Worm (Caenorhabditis elegans): ENCODE results near the gene srd-58.

Gene srd-58

ce11 chrII:7217047-7217446 lies 12.2 kb upstream of the srd-58 start, which contains the start of gene E04F6.10:
Gene E04F6.10, minus strand, starts transcription at chrII:7217147.
- TF ChIP-seq lin-32 (GFP tag; optimal IDR thresholded peaks at IDR 0.05), result no peak
- TF ChIP-seq hlh-1 (tag; optimal IDR thresholded peaks at IDR 0.05), result no peak
- TF ChIP-seq sptf-1 (tag; optimal IDR thresholded peaks at IDR 0.05), result no peak
- no peak for TF ChIP-seq sem-2 (GFP tag; optimal IDR thresholded peaks at IDR 0.05)
- TF ChIP-seq lsy-2 (tag; optimal IDR thresholded peaks at IDR 0.05), result no peak
- no peak for TF ChIP-seq nhr-237 (tag; optimal IDR thresholded peaks at IDR 0.05)
- TF ChIP-seq drap-1 (GFP tag; optimal IDR thresholded peaks at IDR 0.05), result no peak
- TF ChIP-seq mab-5 (tag; optimal IDR thresholded peaks at IDR 0.05), result no peak

ce11 chrII:7212059-7212458 lies 7.2 kb upstream of the srd-58 start, which contains the start of gene E04F6.9:
Gene E04F6.9, minus strand, starts transcription at chrII:7212159.
- TF ChIP-seq bed-3 (GFP tag; optimal IDR thresholded peaks at IDR 0.05) (no peak), lin-32 (GFP tag; optimal IDR thresholded peaks at IDR 0.05) (no peak), blmp-1 (tag; optimal IDR thresholded peaks at IDR 0.05) (no peak), ceh-39 (tag; optimal IDR thresholded peaks at IDR 0.05) (no peak), elt-3 (tag; optimal IDR thresholded peaks at IDR 0.05) (no peak), nhr-237 (tag; optimal IDR thresholded peaks at IDR 0.05) (no peak), unc-62 (GFP tag; optimal IDR thresholded peaks at IDR 0.05) (no peak), ztf-11 (tag; optimal IDR thresholded peaks at IDR 0.05) (no peak), drap-1 (GFP tag; optimal IDR thresholded peaks at IDR 0.05) (no peak), cnd-1 (tag; optimal IDR thresholded peaks at IDR 0.05) (no peak), nhr-12 (tag; optimal IDR thresholded peaks at IDR 0.05) (no peak), lsy-2 (tag; optimal IDR thresholded peaks at IDR 0.05) (no peak), ham-2 (GFP tag; optimal IDR thresholded peaks at IDR 0.05) (no peak), pha-4 (tag; optimal IDR thresholded peaks at IDR 0.05) (no peak), ces-1 (GFP tag; optimal IDR thresholded peaks at IDR 0.05) (no peak), nhr-2 (tag; optimal IDR thresholded peaks at IDR 0.05) (no peak)

ce11 chrII:7211280-7211679 lies 6.4 kb upstream of the srd-58 start, which contains the start of gene E04F6.8:
Gene E04F6.8, minus strand, starts transcription at chrII:7211380.
- TF ChIP-seq ces-1 (GFP tag; optimal IDR thresholded peaks at IDR 0.05) (no peak), lsy-2 (tag; optimal IDR thresholded peaks at IDR 0.05) (no peak), pha-4 (tag; optimal IDR thresholded peaks at IDR 0.05) (no peak), flh-1 (GFP tag; optimal IDR thresholded peaks at IDR 0.05) (no peak), ham-2 (GFP tag; optimal IDR thresholded peaks at IDR 0.05) (no peak), M03D4.4 (tag; optimal IDR thresholded peaks at IDR 0.05) (no peak), sem-2 (GFP tag; optimal IDR thresholded peaks at IDR 0.05) (no peak), unc-62 (GFP tag; optimal IDR thresholded peaks at IDR 0.05) (no peak), ztf-11 (tag; optimal IDR thresholded peaks at IDR 0.05) (no peak), mep-1 (tag; optimal IDR thresholded peaks at IDR 0.05) (no peak), hlh-1 (tag; optimal IDR thresholded peaks at IDR 0.05) (no peak), blmp-1 (tag; optimal IDR thresholded peaks at IDR 0.05) (no peak), nhr-2 (tag; optimal IDR thresholded peaks at IDR 0.05) (no peak), lin-32 (GFP tag; optimal IDR thresholded peaks at IDR 0.05) (no peak), nhr-76 (tag; optimal IDR thresholded peaks at IDR 0.05) (no peak)

ce11 chrII:7210187-7210586 lies 5.3 kb upstream of the srd-58 start, which contains the start of gene E04F6.15:
Gene E04F6.15, minus strand, starts transcription at chrII:7210287.
- TF ChIP-seq zip-8 (tag; optimal IDR thresholded peaks at IDR 0.05) (no peak), pha-4 (tag; optimal IDR thresholded peaks at IDR 0.05) (no peak), sptf-1 (tag; optimal IDR thresholded peaks at IDR 0.05) (no peak), nhr-76 (tag; optimal IDR thresholded peaks at IDR 0.05) (no peak), unc-62 (GFP tag; optimal IDR thresholded peaks at IDR 0.05) (no peak), ham-2 (GFP tag; optimal IDR thresholded peaks at IDR 0.05) (no peak), M03D4.4 (tag; optimal IDR thresholded peaks at IDR 0.05) (no peak), mls-2 (tag; optimal IDR thresholded peaks at IDR 0.05) (no peak), unc-39 (tag; optimal IDR thresholded peaks at IDR 0.05) (no peak), lin-13 (tag; optimal IDR thresholded peaks at IDR 0.05) (no peak)

- TF ChIP-seq M03D4.4 (tag; optimal IDR thresholded peaks at IDR 0.05), result no peak
- no peak for TF ChIP-seq ceh-43 (GFP tag; optimal IDR thresholded peaks at IDR 0.05)
- TF ChIP-seq nhr-237 (tag; optimal IDR thresholded peaks at IDR 0.05), result no peak
- no peak for TF ChIP-seq mab-5 (tag; optimal IDR thresholded peaks at IDR 0.05)
- no peak for TF ChIP-seq sem-2 (GFP tag; optimal IDR thresholded peaks at IDR 0.05)
- no peak for TF ChIP-seq ceh-39 (tag; optimal IDR thresholded peaks at IDR 0.05)
- TF ChIP-seq mls-2 (tag; optimal IDR thresholded peaks at IDR 0.05), result no peak
- TF ChIP-seq nhr-76 (tag; optimal IDR thresholded peaks at IDR 0.05), result no peak
These were observed 3.3 kb upstream of the srd-58 start, which contains the start of gene dhs-7 for ce11 chrII:7208184-7208583. Gene dhs-7, minus strand, starts transcription at chrII:7208460.

ce11 chrII:7207649-7208048 lies 2.8 kb upstream of the srd-58 start:
- TF ChIP-seq elt-1 (tag; optimal IDR thresholded peaks at IDR 0.05; ENCODE audit: borderline replicate concordance, insufficient read depth) (no peak), drap-1 (GFP tag; optimal IDR thresholded peaks at IDR 0.05) (no peak), mls-2 (tag; optimal IDR thresholded peaks at IDR 0.05) (no peak), mep-1 (tag; optimal IDR thresholded peaks at IDR 0.05) (no peak), zip-8 (tag; optimal IDR thresholded peaks at IDR 0.05) (no peak), ceh-43 (GFP tag; optimal IDR thresholded peaks at IDR 0.05) (no peak), ham-2 (GFP tag; optimal IDR thresholded peaks at IDR 0.05) (no peak), cnd-1 (tag; optimal IDR thresholded peaks at IDR 0.05) (no peak), ceh-83 (GFP tag; optimal IDR thresholded peaks at IDR 0.05) (no peak), bed-3 (GFP tag; optimal IDR thresholded peaks at IDR 0.05) (no peak), unc-120 (tag; optimal IDR thresholded peaks at IDR 0.05; ENCODE audit: poor library complexity, severe bottlenecking) (no peak), lin-32 (GFP tag; optimal IDR thresholded peaks at IDR 0.05) (no peak), flh-1 (GFP tag; optimal IDR thresholded peaks at IDR 0.05) (no peak), ztf-11 (tag; optimal IDR thresholded peaks at IDR 0.05) (no peak), elt-3 (tag; optimal IDR thresholded peaks at IDR 0.05) (no peak), ces-1 (GFP tag; optimal IDR thresholded peaks at IDR 0.05) (no peak)

Measured in whole organism, mixed stage, embryonic.